Worm (Caenorhabditis elegans): Measurements from ENCODE around the gene ZK1055.4.

DNA sequence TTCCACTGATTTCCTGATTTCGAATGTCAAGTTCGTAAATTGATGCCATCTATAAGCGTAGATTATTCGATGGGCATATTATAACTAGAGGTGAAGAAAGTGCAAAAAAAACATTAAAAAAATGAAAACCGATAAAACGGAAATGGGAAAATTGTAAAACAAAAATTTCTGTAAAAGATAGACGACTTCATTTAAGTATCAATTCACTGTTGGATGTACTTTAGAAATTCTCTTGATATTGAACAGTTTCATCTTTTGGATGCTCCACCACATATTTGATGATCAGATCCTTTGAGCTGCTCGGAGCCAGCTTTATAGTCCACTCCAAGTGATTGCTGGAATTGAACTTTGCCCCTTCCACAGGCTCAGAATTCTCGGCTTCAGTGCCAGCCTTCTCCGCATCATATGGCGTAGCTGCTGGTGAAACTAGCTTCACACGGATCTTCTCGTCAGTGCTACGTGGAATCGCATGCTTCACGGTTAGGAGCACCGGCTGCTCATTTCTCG is 20.7 kb downstream of the ZK1055.4 start, which contains the start of gene ZK1055.6:
- TF ChIP-seq aly-2 (tag; optimal IDR thresholded peaks at IDR 0.05) (no peak), lin-13 (GFP tag; optimal IDR thresholded peaks at IDR 0.05) (no peak), fos-1 (tag; optimal IDR thresholded peaks at IDR 0.05) (no peak)

Measured in whole organism, L2 larva.